Worm (Caenorhabditis elegans): ENCODE data around the gene F41G3.19.

- no peak for TF ChIP-seq nhr-76 (tag; optimal IDR thresholded peaks at IDR 0.05)
- no peak for TF ChIP-seq nhr-77 (tag; optimal IDR thresholded peaks at IDR 0.05)
- TF ChIP-seq lin-39 (tag; optimal IDR thresholded peaks at IDR 0.05), result no peak
These were observed 36.1 kb downstream of the F41G3.19 start for ce11 chrII:6715853-6716252.
